Worm (Caenorhabditis elegans) whole organism, midembryonic: ENCODE data around the gene oma-2.

Source experiments
- T22C8.4 ChIP-seq: fragments of 200-800 bp; sonication (Bioruptor generic); IDR thresholded peaks from 2 replicates; pipeline ENCODE4 v1.3.6; 2022; ENCODE audit warnings: missing genetic modification characterization, missing compliant biosample characterization
- cog-1 ChIP-seq: sonication (generic microtip); optimal IDR thresholded peaks from 2 replicates; lab custom pipeline; 2016; ENCODE audit warnings: missing genetic modification characterization, missing compliant biosample characterization
- flt-1 ChIP-seq: fragments of 200-800 bp; sonication (Bioruptor generic); IDR thresholded peaks from 2 replicates; pipeline ENCODE4 v1.3.6; 2022; ENCODE audit warnings: missing genetic modification characterization, missing compliant biosample characterization
- klf-2 ChIP-seq: fragments of 200-800 bp; sonication (Bioruptor generic); conservative IDR thresholded peaks from 2 replicates; pipeline ENCODE4 v1.3.6; 2022; ENCODE audit warnings: missing genetic modification reagents, missing genetic modification characterization, missing compliant biosample characterization
- med-1 ChIP-seq: sonication (generic microtip); optimal IDR thresholded peaks from 2 replicates; lab custom pipeline; 2017; ENCODE audit warnings: missing genetic modification characterization, mild to moderate bottlenecking, missing compliant biosample characterization, antibody characterized with exemption, missing genetic modification reagents; ENCODE audit not compliant: insufficient read depth
- ref-1 ChIP-seq: fragments of 200-800 bp; sonication (Bioruptor generic); conservative IDR thresholded peaks from 2 replicates; pipeline ENCODE4 v1.3.6; 2022; ENCODE audit warnings: missing genetic modification reagents, missing genetic modification characterization, missing compliant biosample characterization
- tab-1 ChIP-seq: fragments of 200-800 bp; sonication (Bioruptor generic); IDR thresholded peaks from 2 replicates; pipeline ENCODE4 v1.3.6; 2022; ENCODE audit warnings: missing genetic modification characterization, missing compliant biosample characterization
- ztf-23 ChIP-seq: fragments of 200-800 bp; sonication (Bioruptor generic); IDR thresholded peaks from 2 replicates; pipeline ENCODE4 v1.3.6; 2022; ENCODE audit warnings: missing genetic modification reagents, missing genetic modification characterization, missing compliant biosample characterization
- ztf-29 ChIP-seq: fragments of 200-800 bp; sonication (Bioruptor generic); IDR thresholded peaks from 2 replicates; pipeline ENCODE4 v1.3.6; 2022; ENCODE audit warnings: missing genetic modification reagents, missing genetic modification characterization, missing compliant biosample characterization

oma-2 gene

DNA sequence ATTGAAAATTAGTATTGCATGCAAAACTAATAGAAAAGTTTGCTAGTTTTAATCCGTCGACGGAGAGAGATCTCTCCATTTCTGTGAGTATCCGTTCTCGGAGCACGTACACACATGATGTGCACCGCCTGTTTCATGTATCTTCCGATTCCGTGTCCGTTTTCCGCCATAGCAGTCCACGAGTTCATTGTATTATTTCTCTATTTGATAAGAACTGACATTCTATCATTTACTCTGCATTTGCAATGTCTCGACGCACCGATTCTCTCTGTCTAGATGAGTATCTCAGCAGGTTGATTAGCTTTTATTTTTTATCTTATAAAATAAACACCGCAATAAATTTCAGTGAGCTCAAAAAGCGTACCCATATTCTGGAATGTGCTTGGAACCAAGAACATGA, 10.3 kb upstream of the oma-2 start:
- TF ChIP-seq klf-2 (GFP tag; lab: Robert Waterston, UW) (no peak), ztf-23 (GFP tag; lab: Robert Waterston, UW) (no peak), med-1 (no peak)

DNA sequence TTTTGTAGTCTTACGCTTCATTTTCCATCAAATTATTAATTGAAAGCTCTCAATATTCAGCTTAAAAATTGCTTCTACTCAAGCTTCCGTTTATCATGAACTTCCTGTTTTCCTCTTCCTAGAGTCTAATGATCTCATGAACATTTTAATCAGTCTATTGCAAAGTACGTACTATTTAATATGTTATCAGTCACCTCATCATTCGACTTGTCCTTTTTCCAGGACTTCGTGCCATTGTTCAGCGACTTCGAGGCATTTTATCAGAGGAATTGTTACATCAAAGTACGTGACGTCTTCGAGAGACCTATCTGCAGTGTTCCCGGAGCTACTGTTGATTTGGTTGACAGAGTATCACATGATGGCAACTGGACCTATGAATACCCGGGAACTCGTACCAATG, 9.5 kb upstream of the oma-2 start:
- TF ChIP-seq tab-1, result no peak
- no peak for TF ChIP-seq med-1
- TF ChIP-seq flt-1, result no peak
- no peak for TF ChIP-seq ref-1 (GFP tag; lab: Robert Waterston, UW)

DNA sequence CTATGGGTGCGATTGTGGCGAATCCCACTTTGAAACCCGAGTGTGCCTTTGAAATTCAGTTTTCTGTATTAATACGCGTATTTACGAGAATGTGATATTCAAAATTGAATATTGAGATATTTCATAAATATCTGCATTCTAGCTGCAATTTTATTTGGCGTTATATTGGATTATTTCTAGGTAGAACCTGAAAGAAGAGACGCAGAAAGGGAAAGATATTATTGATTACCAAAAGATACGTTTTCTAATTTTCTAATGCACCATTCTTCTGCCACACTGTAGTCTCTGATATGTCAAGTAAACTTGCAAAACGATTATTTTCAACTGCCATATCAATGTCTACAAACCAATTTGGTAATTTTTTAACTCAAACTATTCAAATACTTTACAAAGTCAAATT, 7.2 kb upstream of the oma-2 start, which contains the start of gene ech-3:
Gene ech-3, plus strand, starts transcription at position 178 of the 400 bp plus-strand sequence.
- TF ChIP-seq ztf-23 (GFP tag; lab: Robert Waterston, UW), result no peak

- no peak for TF ChIP-seq klf-2 (GFP tag; lab: Robert Waterston, UW)
- no peak for TF ChIP-seq med-1
- no peak for TF ChIP-seq ref-1 (GFP tag; lab: Robert Waterston, UW)
- no peak for TF ChIP-seq flt-1
- TF ChIP-seq ztf-29 (GFP tag; lab: Robert Waterston, UW), result no peak
- no peak for TF ChIP-seq tab-1
- TF ChIP-seq ztf-23 (GFP tag; lab: Robert Waterston, UW), result no peak
- no peak for TF ChIP-seq T22C8.4
- TF ChIP-seq cog-1 (tag; lab: Kevin White, UChicago), result no peak
Measured at ce11 chrV:8024752-8025151, 4.5 kb upstream of the oma-2 start, which contains the start of gene F43H9.3. Gene F43H9.3, minus strand, starts transcription at chrV:8024940.

ce11 chrV:8025259-8025658, 4.0 kb upstream of the oma-2 start:
- TF ChIP-seq med-1 (no peak), flt-1 (no peak), ztf-23 (GFP tag; lab: Robert Waterston, UW) (no peak), ztf-29 (GFP tag; lab: Robert Waterston, UW) (no peak), T22C8.4 (no peak)

ce11 chrV:8026343-8026742, 2.9 kb upstream of the oma-2 start, which contains the start of gene F43H9.4:
Gene F43H9.4, plus strand, starts transcription at chrV:8026708.
- TF ChIP-seq cog-1 (tag; lab: Kevin White, UChicago) (no peak), flt-1 (no peak), ref-1 (GFP tag; lab: Robert Waterston, UW) (no peak), T22C8.4 (no peak), med-1 (no peak), ztf-29 (GFP tag; lab: Robert Waterston, UW) (no peak), tab-1 (no peak), ztf-23 (GFP tag; lab: Robert Waterston, UW) (no peak), klf-2 (GFP tag; lab: Robert Waterston, UW) (no peak)

DNA sequence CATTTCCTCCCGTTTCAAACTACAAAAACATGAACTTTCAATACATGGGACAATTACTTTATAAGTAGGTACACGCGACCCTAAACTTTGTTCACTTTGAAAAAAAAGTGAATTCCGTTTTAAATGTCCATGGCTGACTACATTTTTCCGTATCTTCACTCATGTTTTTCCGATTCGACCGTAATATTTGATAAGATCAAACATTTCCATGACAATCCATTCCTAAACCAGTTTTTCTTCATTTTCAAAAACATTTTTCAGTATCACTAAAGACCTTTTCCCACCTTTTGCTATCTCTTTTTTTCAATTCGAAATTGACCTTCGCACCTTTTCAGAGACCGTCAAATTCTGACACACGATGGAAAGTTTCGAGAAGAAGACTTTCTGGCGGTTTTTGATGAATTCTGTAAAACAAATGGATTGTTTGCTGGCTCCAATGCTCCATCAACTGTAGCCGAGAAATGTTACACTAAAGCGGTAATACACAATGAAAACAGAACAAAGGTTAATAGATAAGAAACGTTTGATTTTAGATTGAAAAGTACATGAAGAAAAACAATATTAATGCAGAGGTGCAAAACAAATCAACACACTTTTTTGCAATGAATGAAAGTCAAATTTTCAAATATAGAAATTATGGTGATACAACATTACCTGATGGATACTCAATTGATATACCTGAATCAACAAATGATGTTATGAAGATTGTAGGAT, 1.7 kb upstream of the oma-2 start:
- TF ChIP-seq flt-1 (no peak), T22C8.4 (no peak), ztf-23 (GFP tag; lab: Robert Waterston, UW) (no peak), cog-1 (tag; lab: Kevin White, UChicago) (no peak), ref-1 (GFP tag; lab: Robert Waterston, UW) (no peak), klf-2 (GFP tag; lab: Robert Waterston, UW) (no peak), med-1 (no peak), tab-1 (no peak), ztf-29 (GFP tag; lab: Robert Waterston, UW) (no peak)

DNA sequence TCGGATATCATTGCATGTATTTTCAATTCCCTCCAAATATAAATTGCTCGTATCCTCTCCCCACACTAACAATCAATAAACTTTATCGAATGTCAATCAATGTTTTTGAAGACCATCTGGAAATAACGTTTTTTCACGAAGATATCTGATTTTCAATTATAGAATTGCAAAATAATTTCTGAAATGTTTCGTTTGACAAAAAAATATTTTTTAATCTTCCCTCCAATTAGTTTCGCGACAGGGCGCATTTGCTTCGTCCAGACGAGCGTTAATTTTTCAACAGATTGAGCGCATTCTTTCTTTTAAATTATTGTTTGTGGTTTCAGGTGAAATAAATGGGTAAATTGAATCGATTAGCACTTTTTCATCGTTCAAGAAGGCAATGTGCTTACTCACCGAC, 1.9 kb downstream of the oma-2 start, which contains the start of gene vars-1:
Gene vars-1, plus strand, starts transcription at position 291 of the 400 bp plus-strand sequence.
- TF ChIP-seq ztf-29 (GFP tag; lab: Robert Waterston, UW) (no peak), T22C8.4 (no peak), ref-1 (GFP tag; lab: Robert Waterston, UW) (no peak), ztf-23 (GFP tag; lab: Robert Waterston, UW) (no peak), tab-1 (no peak), med-1 (no peak)

DNA sequence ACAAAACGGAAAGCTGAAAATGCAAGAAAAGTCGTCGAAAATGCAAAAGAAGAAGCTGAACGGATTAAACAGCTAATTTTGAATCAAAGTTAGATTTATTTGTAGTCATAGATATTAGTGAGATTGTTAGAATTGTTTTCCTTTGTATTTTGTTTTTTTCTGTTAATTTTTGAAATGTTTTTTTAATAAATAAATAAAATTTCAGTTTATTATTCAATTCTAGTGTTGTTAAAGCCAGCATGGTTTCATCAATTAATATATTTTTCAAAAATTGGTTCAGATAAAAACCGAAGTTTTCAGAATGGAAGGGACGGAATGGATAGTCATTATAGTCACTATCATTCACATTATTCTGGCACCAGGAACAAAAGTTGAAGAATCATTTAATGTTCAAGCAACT, 5.6 kb downstream of the oma-2 start, which contains the start of gene algn-12:
Gene algn-12, plus strand, starts transcription at position 301 of the 400 bp plus-strand sequence.
- no peak for TF ChIP-seq ztf-23 (GFP tag; lab: Robert Waterston, UW)
- no peak for TF ChIP-seq cog-1 (tag; lab: Kevin White, UChicago)
- no peak for TF ChIP-seq klf-2 (GFP tag; lab: Robert Waterston, UW)
- TF ChIP-seq ref-1 (GFP tag; lab: Robert Waterston, UW), result no peak
- TF ChIP-seq ztf-29 (GFP tag; lab: Robert Waterston, UW), result no peak
- TF ChIP-seq T22C8.4, result no peak
- TF ChIP-seq med-1, result no peak
- no peak for TF ChIP-seq flt-1
- no peak for TF ChIP-seq tab-1

DNA sequence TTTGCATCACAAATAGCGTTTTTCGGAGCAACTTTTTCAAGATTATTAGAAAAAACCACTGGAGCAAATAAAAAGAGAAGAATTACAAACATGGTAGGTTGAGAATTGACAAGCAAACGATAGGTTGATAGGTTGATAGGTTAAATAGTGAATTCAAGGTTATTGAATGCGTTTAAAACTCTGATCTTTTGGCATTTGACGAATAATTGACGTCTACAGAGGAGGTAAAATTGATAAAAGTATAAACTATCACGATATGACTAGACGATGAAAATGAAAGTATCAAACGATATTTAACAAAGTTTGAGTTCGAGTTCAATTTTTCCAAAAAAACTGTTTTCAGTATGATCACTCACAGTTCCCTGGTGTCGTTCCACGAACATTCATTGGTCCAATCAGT, 6.7 kb downstream of the oma-2 start, which contains the start of gene ZC513.14:
Gene ZC513.14, minus strand, starts transcription at position 101 of the 400 bp plus-strand sequence.
- TF ChIP-seq ztf-29 (GFP tag; lab: Robert Waterston, UW) (no peak), tab-1 (no peak), med-1 (no peak), klf-2 (GFP tag; lab: Robert Waterston, UW) (no peak), ref-1 (GFP tag; lab: Robert Waterston, UW) (no peak), cog-1 (tag; lab: Kevin White, UChicago) (no peak)

DNA sequence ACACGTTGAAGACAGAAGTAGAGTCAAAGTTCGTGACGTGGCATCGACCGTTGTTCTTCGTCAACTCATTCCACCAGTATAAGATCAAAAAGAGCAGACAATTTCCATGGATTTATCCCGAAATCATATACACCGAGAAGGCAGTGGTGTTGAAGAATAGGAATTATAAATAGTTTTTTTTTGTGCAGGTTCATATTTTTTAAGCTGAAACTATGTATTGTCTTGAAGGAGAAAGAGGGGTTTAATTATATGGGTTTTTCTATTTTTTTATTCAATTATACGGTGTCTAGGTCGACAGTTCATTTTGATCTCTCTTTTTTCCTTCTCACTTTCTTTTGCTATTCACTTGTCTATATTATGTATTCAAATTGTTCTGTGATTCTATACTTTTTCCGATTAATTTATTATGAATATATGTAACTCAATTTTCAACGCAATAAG, 9.9 kb downstream of the oma-2 start:
- peak; percentile 38 for TF ChIP-seq flt-1
- peak; percentile 56; the same call in 1 of the 2 replicates for TF ChIP-seq ztf-23 (GFP tag; lab: Robert Waterston, UW)
- TF ChIP-seq T22C8.4, result no peak
